Fruit fly (Drosophila melanogaster) whole organism, wandering third instar larva: ENCODE results near the gene Rpn3.

Experiments
- Abd-B ChIP-seq: fragments of >200 bp; optimal IDR thresholded peaks from 2 replicates; lab custom pipeline; 2017; ENCODE audit warnings: missing biosample characterization, missing genetic modification characterization
- CG32264 ChIP-seq: fragments of 200-800 bp; sonication (Bioruptor generic); optimal IDR thresholded peaks from 2 replicates; lab custom pipeline; 2016; ENCODE audit warnings: missing biosample characterization, missing genetic modification characterization
- CG9705 ChIP-seq: fragments of 200-800 bp; sonication (Bioruptor generic); optimal IDR thresholded peaks from 2 replicates; lab custom pipeline; 2018; ENCODE audit warnings: missing biosample characterization, mild to moderate bottlenecking, missing genetic modification characterization
- Dif ChIP-seq: fragments of 200-275, 200-300 bp; sonication (Bioruptor generic); optimal IDR thresholded peaks from 2 replicates; lab custom pipeline; 2018; ENCODE audit warnings: missing biosample characterization, missing genetic modification characterization; ENCODE audit not compliant: partially characterized antibody
- GATAd ChIP-seq: sonication (Bioruptor generic); optimal IDR thresholded peaks from 2 replicates; lab custom pipeline; 2016; ENCODE audit warnings: missing biosample characterization, missing genetic modification characterization
- HLH106 ChIP-seq: fragments of 200-800 bp; optimal IDR thresholded peaks from 3 replicates; lab custom pipeline; 2019; ENCODE audit warnings: missing biosample characterization, mild to moderate bottlenecking, missing genetic modification characterization, moderate library complexity
- Hnf4 ChIP-seq: fragments of 200-800 bp; sonication (Bioruptor generic); optimal IDR thresholded peaks from 2 replicates; lab custom pipeline; 2016; ENCODE audit warnings: missing biosample characterization, mild to moderate bottlenecking, missing genetic modification characterization
- Hr83 ChIP-seq: fragments of 200-300 bp; sonication (Bioruptor generic); optimal IDR thresholded peaks from 2 replicates; lab custom pipeline; 2016; ENCODE audit warnings: missing biosample characterization, mild to moderate bottlenecking, missing genetic modification characterization, moderate library complexity; ENCODE audit not compliant: poor library complexity, severe bottlenecking
- Jra ChIP-seq: sonication (Bioruptor generic); optimal IDR thresholded peaks from 2 replicates; lab custom pipeline; 2016; ENCODE audit warnings: missing biosample characterization, missing genetic modification characterization
- Mio ChIP-seq: sonication (Bioruptor generic); optimal IDR thresholded peaks from 2 replicates; lab custom pipeline; 2016; ENCODE audit warnings: missing biosample characterization, missing genetic modification characterization
- Myc ChIP-seq: fragments of >200 bp; optimal IDR thresholded peaks from 2 replicates; lab custom pipeline; 2017
- OdsH ChIP-seq: fragments of 200-800 bp; sonication (Bioruptor generic); optimal IDR thresholded peaks from 2 replicates; lab custom pipeline; 2016; ENCODE audit warnings: missing biosample characterization, mild to moderate bottlenecking, missing genetic modification characterization
- Rel ChIP-seq, 2 experiments: fragments of 200-800 bp; sonication (Bioruptor generic) in 1 of 2; optimal IDR thresholded peaks; 2 replicates in 1 of 2; 3 replicates in 1 of 2; lab custom pipeline; 2016 to 2019; ENCODE audit warnings: mild to moderate bottlenecking in 2 of 2, missing biosample characterization in 2 of 2, missing genetic modification characterization in 2 of 2, moderate library complexity in 1 of 2
- Sp1 ChIP-seq: fragments of 200-800 bp; sonication (Bioruptor generic); optimal IDR thresholded peaks from 3 replicates; lab custom pipeline; 2019; ENCODE audit warnings: missing biosample characterization, mild to moderate bottlenecking, missing genetic modification characterization, moderate library complexity
- Vsx2 ChIP-seq: fragments of 200-300, 225-300 bp; sonication (Bioruptor generic); optimal IDR thresholded peaks from 2 replicates; lab custom pipeline; 2018; ENCODE audit warnings: missing biosample characterization, missing genetic modification characterization; ENCODE audit not compliant: partially characterized antibody
- br ChIP-seq: fragments of 200-800 bp; sonication (Bioruptor generic); optimal IDR thresholded peaks from 2 replicates; lab custom pipeline; 2016; ENCODE audit warnings: missing biosample characterization, missing genetic modification characterization
- dsf ChIP-seq: sonication (Bioruptor generic); optimal IDR thresholded peaks from 2 replicates; lab custom pipeline; 2016; ENCODE audit warnings: missing biosample characterization, missing genetic modification characterization, borderline replicate concordance
- ey ChIP-seq: fragments of 200-800 bp; sonication (Bioruptor generic); optimal IDR thresholded peaks from 2 replicates; lab custom pipeline; 2016; ENCODE audit warnings: missing biosample characterization, missing genetic modification characterization
- fru ChIP-seq: fragments of 200-800 bp; sonication (Bioruptor generic); optimal IDR thresholded peaks from 3 replicates; lab custom pipeline; 2016; ENCODE audit warnings: missing biosample characterization, mild to moderate bottlenecking, missing genetic modification characterization
- h ChIP-seq: fragments of 200-800 bp; sonication (Bioruptor generic); optimal IDR thresholded peaks from 3 replicates; lab custom pipeline; 2016; ENCODE audit warnings: missing biosample characterization, mild to moderate bottlenecking, missing genetic modification characterization
- psq ChIP-seq: fragments of 200-800 bp; sonication (Bioruptor generic); optimal IDR thresholded peaks from 3 replicates; lab custom pipeline; 2017; ENCODE audit warnings: missing biosample characterization, mild to moderate bottlenecking, missing genetic modification characterization, moderate library complexity
- rgr ChIP-seq: fragments of 200-800 bp; sonication (Bioruptor generic); optimal IDR thresholded peaks from 3 replicates; lab custom pipeline; 2016; ENCODE audit warnings: missing biosample characterization, mild to moderate bottlenecking, missing genetic modification characterization
- sage ChIP-seq: fragments of 200-800 bp; sonication (Bioruptor generic); optimal IDR thresholded peaks from 2 replicates; lab custom pipeline; 2016; ENCODE audit warnings: missing biosample characterization, mild to moderate bottlenecking, missing genetic modification characterization
- tai ChIP-seq: sonication (Bioruptor generic); optimal IDR thresholded peaks from 2 replicates; lab custom pipeline; 2016; ENCODE audit warnings: missing biosample characterization, missing genetic modification characterization
- usp ChIP-seq: fragments of >200 bp; optimal IDR thresholded peaks from 2 replicates; lab custom pipeline; 2017; ENCODE audit warnings: missing biosample characterization, missing genetic modification characterization
- woc ChIP-seq: sonication (Bioruptor generic); optimal IDR thresholded peaks from 2 replicates; lab custom pipeline; 2016; ENCODE audit warnings: missing biosample characterization, mild to moderate bottlenecking, missing genetic modification characterization

Rpn3 gene

DNA sequence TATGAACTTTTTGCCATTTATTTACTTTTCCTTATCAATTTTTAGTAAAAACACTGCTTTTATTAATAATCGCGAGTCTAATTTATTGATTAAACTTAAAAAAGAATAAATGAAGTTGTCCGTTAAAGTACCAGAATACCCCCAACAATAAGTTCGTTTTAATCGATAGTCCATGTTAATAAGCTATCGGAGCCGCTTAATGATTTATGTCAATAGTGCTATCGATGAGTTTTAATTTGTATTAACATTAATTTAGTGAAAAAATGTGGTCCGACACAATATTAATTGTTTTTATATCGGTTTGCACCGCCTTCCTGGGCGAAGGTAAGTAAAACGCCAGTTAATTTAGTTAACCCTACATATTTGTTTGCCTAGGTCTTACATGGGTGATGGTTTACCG lies 2.7 kb upstream of the Rpn3 start, which contains the start of gene CG10470:
CG10470 (plus strand) TSS at position 165 of the 400 bp plus-strand sequence.
- TF ChIP-seq OdsH (GFP tag; lab: Kevin White, UChicago), result peak; percentile 4
- TF ChIP-seq Hr83 (GFP tag; lab: Kevin White, UChicago), result no peak
- no peak for TF ChIP-seq Abd-B (GFP tag; lab: Kevin White, UChicago)
- no peak for TF ChIP-seq Myc (lab: Kevin White, UChicago)
- no peak for TF ChIP-seq CG32264 (GFP tag; lab: Kevin White, UChicago)
- peak; percentile 29 for TF ChIP-seq Hnf4
- TF ChIP-seq h, result peak; percentile 0
- TF ChIP-seq psq (GFP tag; lab: Kevin White, UChicago), result peak; percentile 20
- TF ChIP-seq HLH106 (tag; lab: Kevin White, UChicago), result peak; percentile 15
- TF ChIP-seq ey (GFP tag; lab: Kevin White, UChicago), result no peak
- peak; percentile 22 for TF ChIP-seq fru (GFP tag; lab: Kevin White, UChicago)
- peak; percentile 15 for TF ChIP-seq Sp1
- peak; percentile 16 for TF ChIP-seq rgr (GFP tag; lab: Kevin White, UChicago)
- TF ChIP-seq CG9705 (GFP tag; lab: Kevin White, UChicago), result no peak
- TF ChIP-seq, all 38 proteins: peak for 8

DNA sequence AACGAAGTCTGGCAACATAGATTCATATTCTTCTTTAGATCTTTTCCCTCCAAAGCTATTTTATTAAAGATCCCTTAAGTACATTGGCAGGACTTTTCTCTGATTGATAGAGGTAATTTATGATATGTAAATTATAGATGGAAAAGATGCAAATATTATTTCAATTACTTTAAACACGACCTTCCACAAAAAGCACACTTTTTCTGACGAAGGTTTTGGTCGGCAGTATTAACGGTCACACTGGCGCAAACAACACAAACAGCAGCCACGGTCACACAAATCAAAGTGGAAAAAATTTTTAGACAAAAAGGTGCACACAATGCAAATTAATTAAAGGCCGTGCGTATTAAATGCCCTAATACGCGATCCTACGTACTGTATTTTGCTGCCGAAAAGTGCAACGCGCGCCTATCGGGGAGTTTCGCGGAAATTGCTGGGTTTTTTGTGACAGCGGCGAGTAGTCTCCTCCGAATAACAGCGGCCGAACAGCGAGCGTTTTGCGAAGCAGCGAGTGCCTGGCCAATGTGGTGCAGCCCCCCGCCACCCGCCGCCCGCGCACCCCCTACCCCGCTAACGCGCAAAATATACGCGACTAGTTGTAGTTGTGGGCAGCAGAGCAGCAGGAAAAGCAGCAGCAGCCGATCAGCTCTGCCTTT lies 2.4 kb downstream of the Rpn3 start, which contains the start of gene CG10492:
CG10492 (plus strand) TSS at position 219 of the 656 bp plus-strand sequence.
- TF ChIP-seq dsf (GFP tag; lab: Kevin White, UChicago), result no peak
- peak; percentile 70 for TF ChIP-seq Myc (lab: Kevin White, UChicago)
- TF ChIP-seq Rel (GFP tag; optimal IDR thresholded peaks at IDR 0.05; lab: Kevin White, UChicago), result no peak
- peak; percentile 63 for TF ChIP-seq Rel (tag; optimal IDR thresholded peaks at IDR 0.05; lab: Kevin White, UChicago)
- TF ChIP-seq Vsx2 (GFP tag; lab: Kevin White, UChicago), result no peak
- TF ChIP-seq woc (GFP tag; lab: Kevin White, UChicago), result no peak
- TF ChIP-seq Sp1, result peak; percentile 11
- no peak for TF ChIP-seq psq (GFP tag; lab: Kevin White, UChicago)
- TF ChIP-seq rgr (GFP tag; lab: Kevin White, UChicago), result peak; percentile 4
- no peak for TF ChIP-seq ey (GFP tag; lab: Kevin White, UChicago)

DNA sequence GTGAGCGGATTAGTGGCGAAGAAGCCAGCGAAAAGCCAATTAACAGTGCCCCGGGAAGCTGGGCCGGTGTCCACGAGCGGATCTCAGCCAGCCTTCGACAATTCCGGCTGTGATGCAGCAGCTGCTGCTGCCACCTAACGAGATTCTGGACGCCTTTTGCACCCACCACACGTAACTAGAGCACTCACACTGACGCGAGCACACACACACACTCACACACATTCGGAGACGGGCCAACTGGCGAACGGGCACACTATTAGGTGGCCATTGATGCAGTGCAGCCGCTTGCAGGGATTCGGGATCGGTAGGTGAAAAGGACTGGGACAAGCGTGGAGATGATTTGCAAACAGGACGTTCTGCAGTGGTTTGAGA lies 2.9 kb downstream of the Rpn3 start:
- TF ChIP-seq sage (GFP tag; lab: Kevin White, UChicago), result no peak
- TF ChIP-seq Dif (GFP tag; lab: Kevin White, UChicago), result no peak
- no peak for TF ChIP-seq psq (GFP tag; lab: Kevin White, UChicago)
- TF ChIP-seq Hr83 (GFP tag; lab: Kevin White, UChicago), result no peak
- no peak for TF ChIP-seq CG32264 (GFP tag; lab: Kevin White, UChicago)
- TF ChIP-seq usp (GFP tag; lab: Kevin White, UChicago), result no peak
- no peak for TF ChIP-seq Jra (GFP tag; lab: Kevin White, UChicago)
- TF ChIP-seq GATAd (GFP tag; lab: Kevin White, UChicago), result no peak
- TF ChIP-seq, all 38 proteins: peak for 0

DNA sequence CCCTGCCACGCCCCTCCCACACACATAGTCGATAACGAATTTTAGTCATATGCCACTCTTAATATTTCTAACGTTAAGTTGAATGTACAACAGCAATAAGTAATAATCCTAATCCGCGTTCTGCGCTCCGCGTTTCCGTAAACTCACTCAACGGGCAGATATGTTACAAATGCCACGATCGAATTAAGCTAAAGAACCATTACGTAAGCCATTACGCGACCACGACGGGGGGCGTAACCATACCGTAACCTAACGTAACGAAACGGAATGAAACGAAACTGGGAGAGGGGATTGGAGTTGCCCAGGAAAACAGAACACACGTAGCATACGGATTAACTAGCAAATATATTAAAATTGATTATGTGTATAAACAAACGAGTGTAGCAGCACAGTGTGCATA lies 6.2 kb downstream of the Rpn3 start:
- TF ChIP-seq Myc (lab: Kevin White, UChicago) (no peak), rgr (GFP tag; lab: Kevin White, UChicago) (no peak), Mio (GFP tag; lab: Kevin White, UChicago) (no peak), Vsx2 (GFP tag; lab: Kevin White, UChicago) (no peak), tai (GFP tag; lab: Kevin White, UChicago) (no peak), br (GFP tag; lab: Kevin White, UChicago) (no peak), Hr83 (GFP tag; lab: Kevin White, UChicago) (no peak), Dif (GFP tag; lab: Kevin White, UChicago) (no peak)
- TF ChIP-seq, all 38 proteins: peak for 0

DNA sequence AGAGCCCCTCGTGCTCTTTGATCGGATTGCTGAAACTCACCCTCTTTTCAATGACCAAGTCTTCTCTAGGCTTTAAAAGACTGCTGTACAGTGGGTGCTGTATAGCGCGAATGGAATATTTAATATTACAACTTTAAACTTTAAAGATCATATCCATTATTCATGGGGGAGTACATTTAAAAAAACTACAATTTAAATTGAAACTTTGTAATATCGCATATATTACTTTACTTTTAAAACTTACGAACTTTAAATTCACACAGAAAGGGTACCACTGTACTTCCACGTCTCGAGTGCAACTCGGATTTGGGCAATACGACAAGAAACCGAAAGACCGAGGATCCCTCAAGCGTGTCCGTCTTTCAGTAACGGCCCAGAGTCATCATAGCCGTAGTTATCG lies 7.3 kb downstream of the Rpn3 start, which contains the start of gene Phlpp:
Phlpp (plus strand) TSS at position 214 of the 400 bp plus-strand sequence.
- TF ChIP-seq ey (GFP tag; lab: Kevin White, UChicago) (peak; percentile 17), fru (GFP tag; lab: Kevin White, UChicago) (no peak)
